Fruit fly (Drosophila melanogaster): ENCODE measurements around the gene CG15059.

CG15059 gene

DNA sequence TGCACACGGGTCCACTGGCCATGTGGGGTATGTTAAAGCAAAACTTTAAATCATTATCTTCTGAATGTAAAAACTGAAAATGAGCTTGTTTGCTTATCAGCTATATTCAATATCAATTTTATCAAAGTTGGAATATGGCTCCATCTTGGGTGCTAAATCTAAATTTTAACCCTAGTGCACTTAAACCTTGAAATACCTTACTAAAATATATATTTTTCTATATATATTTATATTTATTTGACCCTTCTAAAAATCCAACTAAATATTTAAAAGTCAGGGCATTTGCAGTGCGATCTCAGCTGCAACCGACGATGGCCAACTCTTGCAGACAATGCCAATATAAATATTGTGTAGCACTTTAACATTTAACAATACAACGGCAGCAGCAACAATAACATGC is 2.8 kb upstream of the CG15059 start:
- TF ChIP-seq D19A (tag; optimal IDR thresholded peaks at IDR 0.05) (peak; percentile 72), danr (GFP tag; IDR thresholded peaks at IDR 0.05) (no peak), esg (GFP tag; conservative IDR thresholded peaks at IDR 0.05) (no peak), Six4 (GFP tag; optimal IDR thresholded peaks at IDR 0.05) (no peak)

DNA sequence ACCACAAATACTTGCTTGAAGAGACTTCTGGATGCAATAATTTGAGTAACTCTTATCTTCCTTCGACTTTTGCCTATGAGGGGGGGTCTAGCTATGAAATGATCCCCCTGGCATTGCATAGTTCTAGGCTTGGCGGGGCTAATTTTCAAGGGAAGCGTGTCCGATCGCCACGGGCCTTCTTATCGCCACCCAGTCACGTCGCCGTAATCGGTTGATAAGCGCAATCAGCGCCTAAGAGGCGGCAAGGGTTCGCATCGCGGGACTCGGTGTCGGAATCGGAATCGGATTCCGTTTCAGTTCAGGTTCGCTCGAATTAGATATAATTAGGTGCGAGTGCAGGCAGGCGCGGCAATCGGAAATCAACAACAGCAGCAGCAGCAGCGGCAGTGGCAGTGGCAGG is 2.2 kb upstream of the CG15059 start:
- TF ChIP-seq ase (GFP tag; IDR thresholded peaks at IDR 0.05) (no peak), CG12155 (GFP tag; optimal IDR thresholded peaks at IDR 0.05) (no peak), Nf-YC (tag; optimal IDR thresholded peaks at IDR 0.05) (peak; percentile 41), tx (GFP tag; optimal IDR thresholded peaks at IDR 0.05) (no peak), Blimp-1 (GFP tag; optimal IDR thresholded peaks at IDR 0.05) (no peak), Ssrp (tag; optimal IDR thresholded peaks at IDR 0.05) (no peak), inv (GFP tag; IDR thresholded peaks at IDR 0.05; ENCODE audit: partially characterized antibody) (no peak), CG12659 (GFP tag; optimal IDR thresholded peaks at IDR 0.05) (no peak), Pdp1 (GFP tag; optimal IDR thresholded peaks at IDR 0.05) (peak in 1 of 2 experiments; percentile 29), H15 (GFP tag; IDR thresholded peaks at IDR 0.05) (no peak), CG11456 (GFP tag; IDR thresholded peaks at IDR 0.05) (no peak), TFAM (GFP tag; optimal IDR thresholded peaks at IDR 0.05) (no peak), GATAe (GFP tag; conservative IDR thresholded peaks at IDR 0.05) (peak; percentile 75), CG1647 (GFP tag; optimal IDR thresholded peaks at IDR 0.05) (no peak), gsb-n (tag; optimal IDR thresholded peaks at IDR 0.05) (no peak), CG1792 (GFP tag; optimal IDR thresholded peaks at IDR 0.05) (no peak), CG15514 (GFP tag; optimal IDR thresholded peaks at IDR 0.05) (peak; percentile 92), en (GFP tag; optimal IDR thresholded peaks at IDR 0.05) (no peak), CHES-1-like (GFP tag; optimal IDR thresholded peaks at IDR 0.05) (no peak), lmd (GFP tag; IDR thresholded peaks at IDR 0.05) (no peak), Sox100B (GFP tag; optimal IDR thresholded peaks at IDR 0.05) (no peak), Nf-YB (GFP tag; optimal IDR thresholded peaks at IDR 0.05) (peak; percentile 61), trh (GFP tag; optimal IDR thresholded peaks at IDR 0.05) (no peak), CG3163 (GFP tag; optimal IDR thresholded peaks at IDR 0.05) (no peak), Hmr (GFP tag; optimal IDR thresholded peaks at IDR 0.05) (no peak), CG33557 (GFP tag; optimal IDR thresholded peaks at IDR 0.05) (no peak)

DNA sequence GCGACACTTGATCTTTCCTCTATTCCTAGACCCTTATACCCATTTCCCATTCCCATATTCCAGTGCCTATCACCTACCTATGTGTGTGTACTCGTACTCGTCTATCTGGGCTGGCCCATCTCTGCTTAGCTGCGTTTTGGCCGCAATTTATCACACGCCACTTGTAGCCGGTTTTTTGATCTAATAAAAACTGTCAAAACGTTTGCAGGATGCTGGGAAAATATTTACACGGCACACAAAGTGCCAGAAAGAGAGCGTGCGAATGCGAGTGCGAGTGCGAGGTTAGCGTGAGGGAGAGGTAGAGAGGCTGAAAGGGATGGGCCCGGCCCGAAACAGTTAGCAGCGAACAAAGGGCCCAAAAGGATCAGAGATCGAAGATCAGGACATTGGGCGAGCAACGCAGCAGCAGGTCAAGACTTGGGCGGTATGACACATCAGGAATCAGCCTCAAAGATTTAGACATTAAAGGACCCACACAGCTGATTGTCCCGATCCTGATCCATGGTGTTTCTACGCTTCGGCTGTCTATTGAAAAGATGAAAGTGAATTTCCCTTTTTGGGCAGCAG is 750 bp upstream of the CG15059 start:
- TF ChIP-seq slp2 (GFP tag; optimal IDR thresholded peaks at IDR 0.05), result no peak
- TF ChIP-seq CG18262 (tag; optimal IDR thresholded peaks at IDR 0.05), result no peak
- peak; percentile 85 for TF ChIP-seq D (optimal IDR thresholded peaks at IDR 0.05)
- TF ChIP-seq D (GFP tag; optimal IDR thresholded peaks at IDR 0.05), result no peak
- no peak for TF ChIP-seq CG15601 (tag; optimal IDR thresholded peaks at IDR 0.05)
- TF ChIP-seq grn (GFP tag; optimal IDR thresholded peaks at IDR 0.05), result peak; percentile 24
- peak in 1 of 2 experiments; percentile 95 for TF ChIP-seq tll (GFP tag; optimal IDR thresholded peaks at IDR 0.05)
- TF ChIP-seq kni (GFP tag; optimal IDR thresholded peaks at IDR 0.05), result peak; percentile 41
- no peak for TF ChIP-seq Pdp1 (GFP tag; optimal IDR thresholded peaks at IDR 0.05)

Data from whole organism, embryonic.